Fruit fly (Drosophila melanogaster) whole organism, embryonic: ENCODE measurements around the gene CG3902.

Source experiments
- Atf3 ChIP-seq: fragments of 200-800 bp; sonication (Bioruptor generic); optimal IDR thresholded peaks from 3 replicates; lab custom pipeline; 2016; ENCODE audit warnings: missing biosample characterization, missing genetic modification characterization
- CG11085 ChIP-seq: fragments of 200-800 bp; sonication (Bioruptor generic); IDR thresholded peaks from 2 replicates; pipeline ENCODE4 v1.3.6; 2022; ENCODE audit warnings: missing biosample characterization, missing genetic modification characterization
- CG11695 ChIP-seq: fragments of 200-800 bp; sonication (Bioruptor generic); IDR thresholded peaks from 3 replicates; pipeline ENCODE4 v1.3.6; 2022; ENCODE audit warnings: missing biosample characterization, missing genetic modification characterization
- CG11723 ChIP-seq: fragments of 200-800 bp; sonication (Bioruptor generic); optimal IDR thresholded peaks from 2 replicates; lab custom pipeline; 2017; ENCODE audit warnings: missing biosample characterization, mild to moderate bottlenecking, missing genetic modification characterization
- CG18262 ChIP-seq: fragments of 200-800 bp; optimal IDR thresholded peaks from 3 replicates; lab custom pipeline; 2019; ENCODE audit warnings: missing biosample characterization, mild to moderate bottlenecking, missing genetic modification characterization, moderate library complexity
- CG18476 ChIP-seq: fragments of 200-800 bp; sonication (Bioruptor generic); optimal IDR thresholded peaks from 2 replicates; lab custom pipeline; 2016; ENCODE audit warnings: missing biosample characterization, mild to moderate bottlenecking, missing genetic modification characterization
- CG30403 ChIP-seq: fragments of 200-800 bp; sonication (Bioruptor generic); optimal IDR thresholded peaks from 3 replicates; lab custom pipeline; 2016; ENCODE audit warnings: missing biosample characterization, missing genetic modification characterization
- CG4360 ChIP-seq: fragments of 200-800 bp; sonication (Bioruptor generic); IDR thresholded peaks from 2 replicates; pipeline ENCODE4 v1.3.6; 2022; ENCODE audit warnings: missing biosample characterization, missing genetic modification characterization
- CG6765 ChIP-seq: fragments of 200-800 bp; sonication (Bioruptor generic); optimal IDR thresholded peaks from 3 replicates; lab custom pipeline; 2017; ENCODE audit warnings: missing biosample characterization, mild to moderate bottlenecking, missing genetic modification characterization
- CG6813 ChIP-seq: fragments of 200-800 bp; sonication (Bioruptor generic); optimal IDR thresholded peaks from 2 replicates; lab custom pipeline; 2017; ENCODE audit warnings: missing biosample characterization, missing genetic modification characterization, mild to moderate bottlenecking, moderate library complexity, missing genetic modification reagents
- CG7357 ChIP-seq: fragments of 200-800 bp; sonication (Bioruptor generic); IDR thresholded peaks from 3 replicates; pipeline ENCODE4 v1.3.6; 2022; ENCODE audit warnings: missing biosample characterization, missing genetic modification characterization
- CG8765 ChIP-seq: fragments of 200-800 bp; sonication (Bioruptor generic); IDR thresholded peaks from 2 replicates; pipeline ENCODE4 v1.3.6; 2022; ENCODE audit warnings: missing biosample characterization, missing genetic modification characterization
- Camta ChIP-seq: fragments of 200-800 bp; sonication (Bioruptor generic); optimal IDR thresholded peaks from 2 replicates; lab custom pipeline; 2016; ENCODE audit warnings: missing biosample characterization, missing genetic modification characterization
- Chrac-16 ChIP-seq: fragments of 200-800 bp; sonication (Bioruptor generic); optimal IDR thresholded peaks from 3 replicates; lab custom pipeline; 2016; ENCODE audit warnings: missing biosample characterization, missing genetic modification characterization
- Deaf1 ChIP-seq: fragments of 200-800 bp; optimal IDR thresholded peaks from 3 replicates; lab custom pipeline; 2019; ENCODE audit warnings: missing biosample characterization, mild to moderate bottlenecking, missing genetic modification characterization, moderate library complexity
- Dip3 ChIP-seq: fragments of 200-800 bp; sonication (Bioruptor generic); optimal IDR thresholded peaks from 3 replicates; lab custom pipeline; 2016; ENCODE audit warnings: missing biosample characterization, missing genetic modification characterization
- Eip74EF ChIP-seq, 2 experiments: fragments of 200-800 bp in 1 of 2; fragments of >200 bp in 1 of 2; sonication (Bioruptor generic) in 1 of 2; optimal IDR thresholded peaks; 2 replicates each; lab custom pipeline; 2017 to 2019; ENCODE audit warnings: missing biosample characterization in 2 of 2, missing genetic modification characterization in 2 of 2, mild to moderate bottlenecking in 1 of 2, moderate library complexity in 1 of 2
- Lim3 ChIP-seq: fragments of 200-800 bp; sonication (Bioruptor generic); IDR thresholded peaks from 2 replicates; pipeline ENCODE4 v1.3.6; 2022; ENCODE audit warnings: missing biosample characterization, missing genetic modification characterization
- MESR4 ChIP-seq: fragments of 200-800 bp; sonication (Bioruptor generic); optimal IDR thresholded peaks from 2 replicates; lab custom pipeline; 2018; ENCODE audit warnings: missing biosample characterization, mild to moderate bottlenecking, missing genetic modification characterization, moderate library complexity
- NC2α ChIP-seq: fragments of 200-800 bp; sonication (Bioruptor generic); optimal IDR thresholded peaks from 2 replicates; lab custom pipeline; 2016; ENCODE audit warnings: missing biosample characterization, missing genetic modification characterization
- NFAT ChIP-seq: fragments of 200-800 bp; sonication (Bioruptor generic); IDR thresholded peaks from 2 replicates; pipeline ENCODE4 v1.3.6; 2022; ENCODE audit warnings: missing biosample characterization, missing genetic modification characterization
- Nf-YA ChIP-seq: fragments of 200-800 bp; sonication (Bioruptor generic); IDR thresholded peaks from 2 replicates; pipeline ENCODE4 v1.3.6; 2022; ENCODE audit warnings: missing biosample characterization, missing genetic modification characterization
- Optix ChIP-seq: fragments of 200-800 bp; sonication (Bioruptor generic); IDR thresholded peaks from 3 replicates; pipeline ENCODE4 v1.3.6; 2022; ENCODE audit warnings: missing biosample characterization, missing genetic modification characterization
- Ptx1 ChIP-seq: fragments of 200-800 bp; sonication (Bioruptor generic); IDR thresholded peaks from 2 replicates; pipeline ENCODE4 v1.3.6; 2022; ENCODE audit warnings: missing biosample characterization, missing genetic modification characterization
- Rx ChIP-seq: fragments of 200-800 bp; sonication (Bioruptor generic); IDR thresholded peaks from 2 replicates; pipeline ENCODE4 v1.3.6; 2022; ENCODE audit warnings: missing biosample characterization, missing genetic modification characterization
- Spps ChIP-seq: fragments of 200-800 bp; sonication (Bioruptor generic); optimal IDR thresholded peaks from 2 replicates; lab custom pipeline; 2018; ENCODE audit warnings: missing biosample characterization, mild to moderate bottlenecking, missing genetic modification characterization
- Sry-β ChIP-seq: fragments of 200-800 bp; sonication (Bioruptor generic); optimal IDR thresholded peaks from 2 replicates; lab custom pipeline; 2018; ENCODE audit warnings: missing biosample characterization, mild to moderate bottlenecking, missing genetic modification characterization, moderate library complexity
- TFAM ChIP-seq: fragments of 200-800 bp; sonication (Bioruptor generic); optimal IDR thresholded peaks from 2 replicates; lab custom pipeline; 2017; ENCODE audit warnings: missing biosample characterization, missing genetic modification characterization, inconsistent platforms
- Usf ChIP-seq: fragments of 200-800 bp; sonication (Bioruptor generic); optimal IDR thresholded peaks from 2 replicates; lab custom pipeline; 2017; ENCODE audit warnings: missing genotype, missing biosample characterization, missing genetic modification characterization
- abd-A ChIP-seq: fragments of 200-800 bp; sonication (Bioruptor generic); optimal IDR thresholded peaks from 3 replicates; lab custom pipeline; 2019; ENCODE audit warnings: missing biosample characterization, mild to moderate bottlenecking, missing genetic modification characterization, moderate library complexity
- ac ChIP-seq: fragments of 200-800 bp; sonication (Bioruptor generic); optimal IDR thresholded peaks from 3 replicates; lab custom pipeline; 2017; ENCODE audit warnings: missing biosample characterization, mild to moderate bottlenecking, missing genetic modification characterization
- cg ChIP-seq: fragments of 200-800 bp; sonication (Bioruptor generic); optimal IDR thresholded peaks from 3 replicates; lab custom pipeline; 2019; ENCODE audit warnings: missing biosample characterization, mild to moderate bottlenecking, missing genetic modification characterization, moderate library complexity
- crp ChIP-seq, 2 experiments: fragments of 200-800 bp; sonication (Bioruptor generic); optimal IDR thresholded peaks; 2 replicates in 1 of 2; 3 replicates in 1 of 2; lab custom pipeline; 2017; ENCODE audit warnings: missing biosample characterization in 2 of 2, missing genetic modification characterization in 2 of 2, mild to moderate bottlenecking in 1 of 2, moderate library complexity in 1 of 2
- dpn ChIP-seq, 2 experiments: fragments of 200-800 bp; sonication (Bioruptor generic); optimal IDR thresholded peaks; 3 replicates each; lab custom pipeline; 2016; ENCODE audit warnings: missing biosample characterization in 2 of 2, missing genetic modification characterization in 2 of 2
- fd64A ChIP-seq: fragments of 200-800 bp; sonication (Bioruptor generic); optimal IDR thresholded peaks from 3 replicates; lab custom pipeline; 2018; ENCODE audit warnings: missing biosample characterization, mild to moderate bottlenecking, missing genetic modification characterization
- ham ChIP-seq: fragments of 200-800 bp; sonication (Bioruptor generic); IDR thresholded peaks from 2 replicates; pipeline ENCODE4 v1.3.6; 2022; ENCODE audit warnings: missing biosample characterization, missing genetic modification characterization
- ind ChIP-seq: fragments of 200-800 bp; sonication (Bioruptor generic); optimal IDR thresholded peaks from 3 replicates; lab custom pipeline; 2016; ENCODE audit warnings: missing biosample characterization, missing genetic modification characterization
- jigr1 ChIP-seq: fragments of 200-800 bp; sonication (Bioruptor generic); IDR thresholded peaks from 3 replicates; pipeline ENCODE4 v1.3.6; 2022; ENCODE audit warnings: missing biosample characterization, missing genetic modification characterization
- jing ChIP-seq: fragments of 200-800 bp; sonication (Bioruptor generic); optimal IDR thresholded peaks from 2 replicates; lab custom pipeline; 2018; ENCODE audit warnings: missing biosample characterization, mild to moderate bottlenecking, missing genetic modification characterization
- jumu ChIP-seq: fragments of 200-800 bp; sonication (Bioruptor generic); optimal IDR thresholded peaks from 3 replicates; lab custom pipeline; 2016; ENCODE audit warnings: missing biosample characterization, missing genetic modification characterization
- nom ChIP-seq: fragments of 200-800 bp; sonication (Bioruptor generic); optimal IDR thresholded peaks from 2 replicates; lab custom pipeline; 2017; ENCODE audit warnings: missing biosample characterization, missing genetic modification characterization, mild to moderate bottlenecking, moderate library complexity, missing genetic modification reagents
- pb ChIP-seq: fragments of 200-800 bp; sonication (Bioruptor generic); optimal IDR thresholded peaks from 3 replicates; lab custom pipeline; 2016; ENCODE audit warnings: missing biosample characterization, missing genetic modification characterization
- ro ChIP-seq: fragments of 200-800 bp; sonication (Bioruptor generic); IDR thresholded peaks from 2 replicates; pipeline ENCODE4 v1.3.6; 2022; ENCODE audit warnings: missing biosample characterization, missing genetic modification characterization
- salm ChIP-seq: fragments of 200-800 bp; sonication (Bioruptor generic); optimal IDR thresholded peaks from 2 replicates; lab custom pipeline; 2018; ENCODE audit warnings: missing biosample characterization, mild to moderate bottlenecking, missing genetic modification characterization
- sna ChIP-seq: fragments of 200-800 bp; sonication (Bioruptor generic); IDR thresholded peaks from 2 replicates; pipeline ENCODE4 v1.3.6; 2022; ENCODE audit warnings: missing biosample characterization, missing genetic modification characterization; ENCODE audit not compliant: partially characterized antibody
- unc-4 ChIP-seq: fragments of 200-800 bp; sonication (Bioruptor generic); IDR thresholded peaks from 2 replicates; pipeline ENCODE4 v1.3.6; 2022; ENCODE audit warnings: missing biosample characterization, missing genetic modification characterization; ENCODE audit not compliant: partially characterized antibody
- vfl ChIP-seq: fragments of 200-800 bp; sonication (Bioruptor generic); optimal IDR thresholded peaks from 2 replicates; lab custom pipeline; 2016; ENCODE audit warnings: missing biosample characterization, missing genetic modification characterization
- vvl ChIP-seq: fragments of 200-800 bp; sonication (Bioruptor generic); IDR thresholded peaks from 2 replicates; pipeline ENCODE4 v1.3.6; 2022; ENCODE audit warnings: missing biosample characterization, missing genetic modification characterization
- yki ChIP-seq: fragments of >200 bp; optimal IDR thresholded peaks from 3 replicates; lab custom pipeline; 2018
- zen2 ChIP-seq: fragments of 200-800 bp; sonication (Bioruptor generic); IDR thresholded peaks from 3 replicates; pipeline ENCODE4 v1.3.6; 2022; ENCODE audit warnings: missing biosample characterization, missing genetic modification characterization; ENCODE audit not compliant: partially characterized antibody

CG3902 gene

dm6 chr3L:18898770-18899278, 731 bp upstream of the CG3902 start, which contains the start of gene RpL26 (continued):
- TF ChIP-seq NC2α (GFP tag; lab: Kevin White, UChicago): peak; percentile 57
- peak; percentile 96 for TF ChIP-seq MESR4 (GFP tag; lab: Kevin White, UChicago)
- TF ChIP-seq CG18476: peak; percentile 64
- TF ChIP-seq Camta (GFP tag; lab: Kevin White, UChicago): peak; percentile 68
- no peak for TF ChIP-seq abd-A (tag; lab: Kevin White, UChicago)
- no peak for TF ChIP-seq Lim3 (GFP tag; lab: Robert Waterston, UW)
- TF ChIP-seq Sry-β (GFP tag; lab: Kevin White, UChicago): no peak
- peak; percentile 81 for TF ChIP-seq jumu (GFP tag; lab: Kevin White, UChicago)
- TF ChIP-seq CG11723 (GFP tag; lab: Kevin White, UChicago): peak; percentile 60
- peak; percentile 64; the same call in 1 of the 2 replicates for TF ChIP-seq CG11085 (GFP tag; lab: Robert Waterston, UW)
- peak; percentile 54; the same call in 1 of the 2 replicates for TF ChIP-seq Rx (GFP tag; lab: Robert Waterston, UW)
- TF ChIP-seq CG30403 (GFP tag; lab: Kevin White, UChicago): peak; percentile 89
- peak; percentile 48 for TF ChIP-seq pb (GFP tag; lab: Kevin White, UChicago)
- peak in 1 of 2 experiments; percentile 35 for TF ChIP-seq Eip74EF (GFP tag; optimal IDR thresholded peaks at IDR 0.05; lab: Kevin White, UChicago)
- TF ChIP-seq Ptx1 (GFP tag; lab: Robert Waterston, UW): peak; percentile 80
- TF ChIP-seq yki (lab: Kevin White, UChicago): no peak
- TF ChIP-seq Nf-YA: 0 out of 2 replicates have a peak, but pooled peaks have one; percentile 12
- TF ChIP-seq ac (GFP tag; lab: Kevin White, UChicago): no peak
- 0 out of 3 replicates have a peak, but pooled peaks have one; percentile 44 for TF ChIP-seq Optix (GFP tag; lab: Robert Waterston, UW)
- no peak for TF ChIP-seq salm (tag; lab: Kevin White, UChicago)
- TF ChIP-seq cg: no peak
- TF ChIP-seq unc-4: peak; percentile 94
- TF ChIP-seq crp (GFP tag; optimal IDR thresholded peaks at IDR 0.05; lab: Kevin White, UChicago): peak in 1 of 2 experiments; percentile 54
- TF ChIP-seq vfl (GFP tag; lab: Kevin White, UChicago): peak; percentile 78
- TF ChIP-seq fd64A: peak; percentile 41
- peak; percentile 64; the same call in 1 of the 3 replicates for TF ChIP-seq CG11695 (GFP tag; lab: Robert Waterston, UW)
- TF ChIP-seq Usf (GFP tag; lab: Kevin White, UChicago): peak; percentile 44
- peak; percentile 74; the same call in 1 of the 2 replicates for TF ChIP-seq vvl (GFP tag; lab: Robert Waterston, UW)
- TF ChIP-seq ind (GFP tag; lab: Kevin White, UChicago): peak; percentile 64
- peak; percentile 79 for TF ChIP-seq Chrac-16 (GFP tag; lab: Kevin White, UChicago)
- no peak for TF ChIP-seq CG4360 (GFP tag; lab: Robert Waterston, UW)
- no peak for TF ChIP-seq jing (GFP tag; lab: Kevin White, UChicago)
- peak; percentile 60 for TF ChIP-seq CG18262
- TF ChIP-seq CG8765 (GFP tag; lab: Robert Waterston, UW): peak; percentile 67; the same call in 1 of the 2 replicates
- TF ChIP-seq sna (GFP tag; lab: Robert Waterston, UW): peak; percentile 94
- no peak for TF ChIP-seq Deaf1 (tag; lab: Kevin White, UChicago)
- TF ChIP-seq nom (GFP tag; lab: Kevin White, UChicago): peak; percentile 74
- no peak for TF ChIP-seq Spps (tag; lab: Kevin White, UChicago)
- TF ChIP-seq zen2 (GFP tag; lab: Robert Waterston, UW): peak; percentile 96
- no peak for TF ChIP-seq jigr1
- TF ChIP-seq CG6765 (GFP tag; lab: Kevin White, UChicago): peak; percentile 65
- peak; percentile 76 for TF ChIP-seq NFAT (GFP tag; lab: Robert Waterston, UW)
- TF ChIP-seq Dip3 (GFP tag; lab: Kevin White, UChicago): peak; percentile 78
- no peak for TF ChIP-seq ham (GFP tag; lab: Robert Waterston, UW)
- no peak for TF ChIP-seq CG6813 (GFP tag; lab: Kevin White, UChicago)
- TF ChIP-seq TFAM (GFP tag; lab: Kevin White, UChicago): no peak
- no peak for TF ChIP-seq ro (GFP tag; lab: Robert Waterston, UW)
- peak; percentile 76 for TF ChIP-seq CG7357 (GFP tag; lab: Robert Waterston, UW)
- peak; percentile 83 for TF ChIP-seq Atf3 (GFP tag; lab: Kevin White, UChicago)
- peak; percentile 79 to 89 for TF ChIP-seq dpn (GFP tag; optimal IDR thresholded peaks at IDR 0.05; lab: Kevin White, UChicago)
